Worm (Caenorhabditis elegans): ENCODE results near the gene C04F5.2.

- no peak for TF ChIP-seq nhr-120 (GFP tag; IDR thresholded peaks at IDR 0.05)
- TF ChIP-seq somi-1 (GFP tag; optimal IDR thresholded peaks at IDR 0.05) = no peak
These were observed 16.7 kb upstream of the C04F5.2 start, which contains the start of gene C04F5.8 for ce11 chrV:5113654-5114053.
